Worm (Caenorhabditis elegans) whole organism, L2 larva: ENCODE results near the gene spig-4.

Experiments used
- lin-39 ChIP-seq: fragments of 150-350 bp; optimal IDR thresholded peaks from 2 replicates; lab custom pipeline; 2014; ENCODE audit warnings: missing biosample characterization, missing genetic modification reagents, missing genetic modification characterization
- nhr-129 ChIP-seq: fragments of 150-350 bp; optimal IDR thresholded peaks from 2 replicates; lab custom pipeline; 2014; ENCODE audit warnings: missing biosample characterization, missing genetic modification characterization
- unc-62 ChIP-seq: fragments of 150-350 bp; optimal IDR thresholded peaks from 2 replicates; lab custom pipeline; 2014; ENCODE audit warnings: missing biosample characterization, missing genetic modification reagents, missing genetic modification characterization

DNA sequence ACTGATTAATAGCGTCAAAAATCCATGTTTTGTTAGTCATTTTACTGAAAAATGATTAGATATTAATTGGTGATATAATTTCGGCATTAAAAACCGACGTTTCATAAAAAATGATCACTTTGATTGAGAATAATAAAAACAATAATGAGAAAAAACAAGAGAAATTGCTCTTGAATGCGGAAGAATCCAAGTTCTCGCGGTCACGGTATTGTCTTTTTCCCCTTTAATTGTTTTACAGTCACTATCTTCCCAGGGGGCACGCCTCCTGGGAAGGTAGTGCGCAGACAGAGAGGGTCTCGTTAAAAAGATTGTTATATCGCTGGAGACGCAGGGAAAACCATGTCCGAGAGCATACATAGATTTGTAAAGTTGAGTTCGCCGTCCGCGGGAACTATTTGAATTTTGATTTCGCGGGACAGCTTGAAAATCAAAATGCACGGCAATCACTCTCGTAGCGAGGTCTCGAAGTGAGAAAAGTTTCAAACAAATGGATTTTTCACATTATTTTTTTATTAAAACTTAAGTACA lies 12.9 kb downstream of the spig-4 start, which contains the start of gene F14D7.2:
- TF ChIP-seq lin-39 (tag; lab: Kevin White, UChicago) (no peak), unc-62 (GFP tag; lab: Kevin White, UChicago) (no peak), nhr-129 (tag; lab: Kevin White, UChicago) (no peak)
